Worm (Caenorhabditis elegans): ENCODE measurements around the gene nuaf-1.
A peak's percentile ranks its signal among the peaks of the same experiment; 100 is the strongest.

The nuaf-1 gene

ce11 chrV:13606651-13607242, 38.3 kb upstream of the nuaf-1 start, which contains the start of gene fmo-4:
Gene fmo-4, minus strand, starts transcription at chrV:13606701.
- TF ChIP-seq lin-13 (GFP tag; optimal IDR thresholded peaks at IDR 0.05), result no peak
- peak; percentile 79 for TF ChIP-seq hlh-11 (tag; optimal IDR thresholded peaks at IDR 0.05)
- no peak for TF ChIP-seq madf-9 (GFP tag; conservative IDR thresholded peaks at IDR 0.05)
- TF ChIP-seq sdz-12 (GFP tag; optimal IDR thresholded peaks at IDR 0.05), result no peak
- no peak for TF ChIP-seq lim-7 (GFP tag; IDR thresholded peaks at IDR 0.05)
- TF ChIP-seq ZK337.2 (GFP tag; IDR thresholded peaks at IDR 0.05), result no peak
- no peak for TF ChIP-seq Y105C5A.15 (GFP tag; IDR thresholded peaks at IDR 0.05)
- no peak for TF ChIP-seq mes-2 (tag; optimal IDR thresholded peaks at IDR 0.05; ENCODE audit: poor library complexity, severe bottlenecking)
- peak in 1 of 2 experiments; percentile 22 for TF ChIP-seq hif-1 (tag; optimal IDR thresholded peaks at IDR 0.05)
- no peak for TF ChIP-seq lsy-2 (tag; optimal IDR thresholded peaks at IDR 0.05)
- TF ChIP-seq lin-15B (tag; optimal IDR thresholded peaks at IDR 0.05), result no peak
- no peak for TF ChIP-seq ceh-62 (tag; optimal IDR thresholded peaks at IDR 0.05)
- no peak for TF ChIP-seq dmd-9 (GFP tag; IDR thresholded peaks at IDR 0.05)
- no peak for TF ChIP-seq egl-43 (GFP tag; IDR thresholded peaks at IDR 0.05)
- TF ChIP-seq aly-2 (tag; optimal IDR thresholded peaks at IDR 0.05), result no peak
- peak in 1 of 2 experiments; percentile 54 for TF ChIP-seq mdl-1 (tag; optimal IDR thresholded peaks at IDR 0.05)
- no peak for TF ChIP-seq ceh-28 (tag; optimal IDR thresholded peaks at IDR 0.05)
- TF ChIP-seq nhr-48 (tag; optimal IDR thresholded peaks at IDR 0.05), result peak; percentile 77
- no peak for TF ChIP-seq lin-1 (GFP tag; IDR thresholded peaks at IDR 0.05)
- TF ChIP-seq lir-3 (tag; optimal IDR thresholded peaks at IDR 0.05), result no peak
- TF ChIP-seq unc-62 (GFP tag; optimal IDR thresholded peaks at IDR 0.05 in 1 of 2), result peak in 1 of 2 experiments; percentile 58
- TF ChIP-seq unc-62 (tag; optimal IDR thresholded peaks at IDR 0.05), result no peak
- peak; percentile 12 for TF ChIP-seq nhr-28 (tag; optimal IDR thresholded peaks at IDR 0.05)
- TF ChIP-seq mxl-3 (GFP tag; optimal IDR thresholded peaks at IDR 0.05), result peak; percentile 9
- TF ChIP-seq F49E8.2 (tag; optimal IDR thresholded peaks at IDR 0.05; ENCODE audit: borderline replicate concordance), result no peak
- no peak for TF ChIP-seq F44E2.7 (GFP tag; IDR thresholded peaks at IDR 0.05)
- TF ChIP-seq aha-1 (tag), result peak; percentile 44
- no peak for TF ChIP-seq nhr-102 (tag; optimal IDR thresholded peaks at IDR 0.05)
- TF ChIP-seq spr-1 (tag; optimal IDR thresholded peaks at IDR 0.05), result no peak
- TF ChIP-seq set-16 (GFP tag; IDR thresholded peaks at IDR 0.05), result no peak
- no peak for TF ChIP-seq dmd-8 (GFP tag; IDR thresholded peaks at IDR 0.05)
- no peak for TF ChIP-seq egl-27 (tag; optimal IDR thresholded peaks at IDR 0.05)
- no peak for TF ChIP-seq T20F7.1 (GFP tag; optimal IDR thresholded peaks at IDR 0.05)
- no peak for TF ChIP-seq duxl-1 (tag; optimal IDR thresholded peaks at IDR 0.05; ENCODE audit: poor library complexity)
- no peak for TF ChIP-seq dmd-6 (GFP tag; IDR thresholded peaks at IDR 0.05)

- TF ChIP-seq ztf-7 (tag; optimal IDR thresholded peaks at IDR 0.05) (no peak), ceh-62 (tag; optimal IDR thresholded peaks at IDR 0.05) (no peak), attf-4 (tag; optimal IDR thresholded peaks at IDR 0.05) (no peak), lin-38 (GFP tag; IDR thresholded peaks at IDR 0.05) (no peak), duxl-1 (tag; optimal IDR thresholded peaks at IDR 0.05; ENCODE audit: poor library complexity) (no peak)
These were observed 32.5 kb upstream of the nuaf-1 start, which contains the start of gene rdy-2 for ce11 chrV:13600882-13601281. Gene rdy-2, minus strand, starts transcription at chrV:13600982.

ce11 chrV:13598370-13598769, 29.9 kb upstream of the nuaf-1 start:
- no peak for TF ChIP-seq nhr-25 (tag; optimal IDR thresholded peaks at IDR 0.05; ENCODE audit: borderline replicate concordance, insufficient read depth)
- no peak for TF ChIP-seq nhr-77 (tag; optimal IDR thresholded peaks at IDR 0.05)

Data from whole organism, L4 larva.